Fruit fly (Drosophila melanogaster) whole organism, embryonic: Measurements from ENCODE around the gene Wbp2.

Experiments used
- ATbp ChIP-seq: fragments of 200-800 bp; sonication (Bioruptor generic); optimal IDR thresholded peaks from 2 replicates; lab custom pipeline; 2017; ENCODE audit warnings: missing biosample characterization, mild to moderate bottlenecking, missing genetic modification characterization, missing genetic modification reagents
- Ada2b ChIP-seq: fragments of 200-800 bp; sonication (Bioruptor generic); IDR thresholded peaks from 2 replicates; pipeline ENCODE4 v1.3.6; 2022; ENCODE audit warnings: missing biosample characterization, missing genetic modification characterization
- Asciz ChIP-seq: fragments of 200-800 bp; sonication (Bioruptor generic); optimal IDR thresholded peaks from 2 replicates; lab custom pipeline; 2017; ENCODE audit warnings: missing biosample characterization, mild to moderate bottlenecking, missing genetic modification characterization, missing genetic modification reagents
- BEAF-32 ChIP-seq: fragments of 200-800 bp; sonication (Bioruptor generic); optimal IDR thresholded peaks from 3 replicates; lab custom pipeline; 2017; ENCODE audit warnings: missing biosample characterization, missing genetic modification characterization, mild to moderate bottlenecking, moderate library complexity, missing genetic modification reagents
- CG10147 ChIP-seq: fragments of 200-800 bp; sonication (Bioruptor generic); optimal IDR thresholded peaks from 2 replicates; lab custom pipeline; 2019; ENCODE audit warnings: missing biosample characterization, mild to moderate bottlenecking, missing genetic modification characterization, moderate library complexity
- CG10959 ChIP-seq: fragments of 200-800 bp; sonication (Bioruptor generic); IDR thresholded peaks from 2 replicates; pipeline ENCODE4 v1.3.6; 2022; ENCODE audit warnings: missing biosample characterization, missing genetic modification characterization
- CG11085 ChIP-seq: fragments of 200-800 bp; sonication (Bioruptor generic); IDR thresholded peaks from 2 replicates; pipeline ENCODE4 v1.3.6; 2022; ENCODE audit warnings: missing biosample characterization, missing genetic modification characterization
- CG14441 ChIP-seq: fragments of 200-800 bp; sonication (Bioruptor generic); IDR thresholded peaks from 2 replicates; pipeline ENCODE4 v1.3.6; 2022; ENCODE audit warnings: missing biosample characterization, missing genetic modification characterization
- CG14667 ChIP-seq: fragments of 200-800 bp; sonication (Bioruptor generic); IDR thresholded peaks from 2 replicates; pipeline ENCODE4 v1.3.6; 2022; ENCODE audit warnings: missing biosample characterization, missing genetic modification characterization
- CG15601 ChIP-seq: fragments of 200-800 bp; sonication (Bioruptor generic); optimal IDR thresholded peaks from 3 replicates; lab custom pipeline; 2019; ENCODE audit warnings: missing biosample characterization, mild to moderate bottlenecking, missing genetic modification characterization, moderate library complexity
- CG16779 ChIP-seq: fragments of 200-800 bp; sonication (Bioruptor generic); IDR thresholded peaks from 2 replicates; pipeline ENCODE4 v1.3.6; 2022; ENCODE audit warnings: missing biosample characterization, missing genetic modification characterization
- CG17361 ChIP-seq: fragments of 200-800 bp; sonication (Bioruptor generic); IDR thresholded peaks from 3 replicates; pipeline ENCODE4 v1.3.6; 2022; ENCODE audit warnings: missing biosample characterization, missing genetic modification characterization
- CG17612 ChIP-seq: fragments of 200-800 bp; sonication (Bioruptor generic); IDR thresholded peaks from 2 replicates; pipeline ENCODE4 v1.3.6; 2022; ENCODE audit warnings: missing biosample characterization, missing genetic modification characterization
- CG2129 ChIP-seq: fragments of 200-800 bp; sonication (Bioruptor generic); IDR thresholded peaks from 2 replicates; pipeline ENCODE4 v1.3.6; 2022; ENCODE audit warnings: missing biosample characterization, missing genetic modification characterization; ENCODE audit not compliant: partially characterized antibody
- CG34422 ChIP-seq: fragments of 200-800 bp; sonication (Bioruptor generic); IDR thresholded peaks from 3 replicates; pipeline ENCODE4 v1.3.6; 2022; ENCODE audit warnings: missing biosample characterization, missing genetic modification characterization
- CG4707 ChIP-seq: fragments of 200-800 bp; sonication (Bioruptor generic); optimal IDR thresholded peaks from 2 replicates; lab custom pipeline; 2018; ENCODE audit warnings: missing biosample characterization, mild to moderate bottlenecking, missing genetic modification characterization, moderate library complexity
- CG4820 ChIP-seq: fragments of 200-800 bp; sonication (Bioruptor generic); optimal IDR thresholded peaks from 3 replicates; lab custom pipeline; 2016; ENCODE audit warnings: missing biosample characterization, missing genetic modification characterization
- CG6654 ChIP-seq: fragments of 200-800 bp; sonication (Bioruptor generic); optimal IDR thresholded peaks from 2 replicates; lab custom pipeline; 2017; ENCODE audit warnings: missing biosample characterization, mild to moderate bottlenecking, missing genetic modification characterization
- CG7372 ChIP-seq: fragments of 200-800 bp; sonication (Bioruptor generic); IDR thresholded peaks from 2 replicates; pipeline ENCODE4 v1.3.6; 2022; ENCODE audit warnings: missing biosample characterization, missing genetic modification characterization
- CG7928 ChIP-seq: fragments of 200-800 bp; sonication (Bioruptor generic); optimal IDR thresholded peaks from 2 replicates; lab custom pipeline; 2017; ENCODE audit warnings: missing biosample characterization, mild to moderate bottlenecking, missing genetic modification characterization
- CG7987 ChIP-seq: fragments of 200-800 bp; sonication (Bioruptor generic); optimal IDR thresholded peaks from 2 replicates; lab custom pipeline; 2018; ENCODE audit warnings: missing biosample characterization, mild to moderate bottlenecking, missing genetic modification characterization, moderate library complexity
- CkIIα-i1 ChIP-seq: fragments of 200-800 bp; sonication (Bioruptor generic); IDR thresholded peaks from 2 replicates; pipeline ENCODE4 v1.3.6; 2022; ENCODE audit warnings: missing biosample characterization, missing genetic modification characterization
- CrebB ChIP-seq: fragments of 200-800 bp; sonication (Bioruptor generic); optimal IDR thresholded peaks from 3 replicates; lab custom pipeline; 2018; ENCODE audit warnings: missing biosample characterization, mild to moderate bottlenecking, missing genetic modification characterization
- Dad ChIP-seq: fragments of 200-800 bp; sonication (Bioruptor generic); optimal IDR thresholded peaks from 3 replicates; lab custom pipeline; 2016; ENCODE audit warnings: missing biosample characterization, missing genetic modification characterization
- Dbx ChIP-seq: fragments of 200-800 bp; sonication (Bioruptor generic); IDR thresholded peaks from 3 replicates; pipeline ENCODE4 v1.3.6; 2022; ENCODE audit warnings: missing biosample characterization, missing genetic modification characterization
- Ets97D ChIP-seq: fragments of 200-800 bp; sonication (Bioruptor generic); optimal IDR thresholded peaks from 3 replicates; lab custom pipeline; 2016; ENCODE audit warnings: missing biosample characterization, missing genetic modification characterization
- Gug ChIP-seq: fragments of 200-800 bp; sonication (Bioruptor generic); IDR thresholded peaks from 4 replicates; pipeline ENCODE4 v1.3.6; 2022; ENCODE audit warnings: missing biosample characterization, missing genetic modification characterization
- H2.0 ChIP-seq: fragments of 200-800 bp; sonication (Bioruptor generic); IDR thresholded peaks from 2 replicates; pipeline ENCODE4 v1.3.6; 2022; ENCODE audit warnings: missing biosample characterization, missing genetic modification characterization
- Hey ChIP-seq: fragments of 200-800 bp; sonication (Bioruptor generic); optimal IDR thresholded peaks from 3 replicates; lab custom pipeline; 2018; ENCODE audit warnings: missing biosample characterization, mild to moderate bottlenecking, missing genetic modification characterization
- Kr ChIP-seq: fragments of 200-800 bp; sonication (Bioruptor generic); optimal IDR thresholded peaks from 2 replicates; lab custom pipeline; 2017; ENCODE audit warnings: missing biosample characterization, mild to moderate bottlenecking, missing genetic modification characterization
- MBD-R2 ChIP-seq: fragments of 200-800 bp; sonication (Bioruptor generic); IDR thresholded peaks from 2 replicates; pipeline ENCODE4 v1.3.6; 2022; ENCODE audit warnings: missing biosample characterization, missing genetic modification characterization
- Mrtf ChIP-seq: fragments of 200-800 bp; sonication (Bioruptor generic); IDR thresholded peaks from 3 replicates; pipeline ENCODE4 v1.3.6; 2022; ENCODE audit warnings: missing biosample characterization, missing genetic modification characterization
- NFAT ChIP-seq: fragments of 200-800 bp; sonication (Bioruptor generic); IDR thresholded peaks from 2 replicates; pipeline ENCODE4 v1.3.6; 2022; ENCODE audit warnings: missing biosample characterization, missing genetic modification characterization
- Ssrp ChIP-seq: fragments of 200-800 bp; sonication (Bioruptor generic); optimal IDR thresholded peaks from 2 replicates; lab custom pipeline; 2018; ENCODE audit warnings: missing biosample characterization, mild to moderate bottlenecking, missing genetic modification characterization, moderate library complexity
- Xrp1 ChIP-seq: fragments of 200-800 bp; sonication (Bioruptor generic); IDR thresholded peaks from 2 replicates; pipeline ENCODE4 v1.3.6; 2022; ENCODE audit warnings: missing biosample characterization, missing genetic modification characterization
- bab2 ChIP-seq: fragments of 200-800 bp; sonication (Bioruptor generic); optimal IDR thresholded peaks from 2 replicates; lab custom pipeline; 2016; ENCODE audit warnings: missing biosample characterization, missing genetic modification characterization
- br ChIP-seq: fragments of >200 bp; optimal IDR thresholded peaks from 2 replicates; lab custom pipeline; 2017
- cwo ChIP-seq: fragments of 200-800 bp; sonication (Bioruptor generic); optimal IDR thresholded peaks from 3 replicates; lab custom pipeline; 2017; ENCODE audit warnings: missing biosample characterization, missing genetic modification characterization, mild to moderate bottlenecking, moderate library complexity, missing genetic modification reagents
- eyg ChIP-seq: fragments of 200-800 bp; sonication (Bioruptor generic); optimal IDR thresholded peaks from 3 replicates; lab custom pipeline; 2016; ENCODE audit warnings: missing biosample characterization, missing genetic modification characterization
- fd96Cb ChIP-seq: fragments of 200-800 bp; sonication (Bioruptor generic); optimal IDR thresholded peaks from 2 replicates; lab custom pipeline; 2018; ENCODE audit warnings: missing biosample characterization, mild to moderate bottlenecking, missing genetic modification characterization, moderate library complexity
- knrl ChIP-seq: fragments of 200-800 bp; sonication (Bioruptor generic); IDR thresholded peaks from 3 replicates; pipeline ENCODE4 v1.3.6; 2022; ENCODE audit warnings: missing biosample characterization, missing genetic modification characterization; ENCODE audit not compliant: partially characterized antibody
- mirr ChIP-seq: fragments of 200-800 bp; sonication (Bioruptor generic); optimal IDR thresholded peaks from 3 replicates; lab custom pipeline; 2018; ENCODE audit warnings: missing biosample characterization, mild to moderate bottlenecking, missing genetic modification characterization
- nerfin-1 ChIP-seq: fragments of 200-800 bp; sonication (Bioruptor generic); optimal IDR thresholded peaks from 3 replicates; lab custom pipeline; 2019; ENCODE audit warnings: missing biosample characterization, mild to moderate bottlenecking, missing genetic modification characterization, moderate library complexity
- nmo ChIP-seq: fragments of 200-800 bp; sonication (Bioruptor generic); optimal IDR thresholded peaks from 2 replicates; lab custom pipeline; 2018; ENCODE audit warnings: missing biosample characterization, mild to moderate bottlenecking, missing genetic modification characterization, moderate library complexity
- phol ChIP-seq: fragments of 200-800 bp; sonication (Bioruptor generic); optimal IDR thresholded peaks from 3 replicates; lab custom pipeline; 2018; ENCODE audit warnings: missing biosample characterization, mild to moderate bottlenecking, missing genetic modification characterization, moderate library complexity
- row ChIP-seq: fragments of 200-800 bp; sonication (Bioruptor generic); IDR thresholded peaks from 3 replicates; pipeline ENCODE4 v1.3.6; 2022; ENCODE audit warnings: missing biosample characterization, missing genetic modification characterization
- sd ChIP-seq: fragments of 200-800 bp; sonication (Bioruptor generic); optimal IDR thresholded peaks from 3 replicates; lab custom pipeline; 2018; ENCODE audit warnings: missing biosample characterization, mild to moderate bottlenecking, missing genetic modification characterization, moderate library complexity
- stwl ChIP-seq: fragments of 200-800 bp; sonication (Bioruptor generic); optimal IDR thresholded peaks from 3 replicates; lab custom pipeline; 2018; ENCODE audit warnings: missing biosample characterization, mild to moderate bottlenecking, missing genetic modification characterization, moderate library complexity
- trh ChIP-seq: fragments of 200-800 bp; sonication (Bioruptor generic); optimal IDR thresholded peaks from 2 replicates; lab custom pipeline; 2016; ENCODE audit warnings: missing biosample characterization, missing genetic modification characterization
- zen ChIP-seq: fragments of 200-800 bp; sonication (Bioruptor generic); optimal IDR thresholded peaks from 3 replicates; lab custom pipeline; 2018; ENCODE audit warnings: missing biosample characterization, mild to moderate bottlenecking, missing genetic modification characterization, moderate library complexity

Gene Wbp2

dm6 chr3L:12831290-12831952, 18.5 kb upstream of the Wbp2 start (continued):
- TF ChIP-seq CG10959 (GFP tag; lab: Robert Waterston, UW) (no peak), CG11085 (GFP tag; lab: Robert Waterston, UW) (no peak), CkIIα-i1 (GFP tag; lab: Robert Waterston, UW) (no peak), CG2129 (GFP tag; lab: Robert Waterston, UW) (no peak), Gug (GFP tag; lab: Robert Waterston, UW) (no peak), CG15601 (tag; lab: Kevin White, UChicago) (no peak), Kr (GFP tag; lab: Kevin White, UChicago) (no peak), nmo (GFP tag; lab: Kevin White, UChicago) (peak; percentile 53), CG10147 (peak; percentile 25), CG6654 (GFP tag; lab: Kevin White, UChicago) (peak; percentile 34), Xrp1 (GFP tag; lab: Robert Waterston, UW) (peak; percentile 70; the same call in 1 of the 2 replicates), Hey (tag; lab: Kevin White, UChicago) (no peak), CG14441 (GFP tag; lab: Robert Waterston, UW) (peak; percentile 61), CG14667 (GFP tag; lab: Robert Waterston, UW) (no peak), Ada2b (GFP tag; lab: Robert Waterston, UW) (peak; percentile 66), Asciz (GFP tag; lab: Kevin White, UChicago) (peak; percentile 49), CG7372 (GFP tag; lab: Robert Waterston, UW) (0 out of 2 replicates have a peak, but pooled peaks have one; percentile 42), CG17612 (GFP tag; lab: Robert Waterston, UW) (no peak), knrl (GFP tag; lab: Robert Waterston, UW) (no peak), NFAT (no peak), Dbx (GFP tag; lab: Robert Waterston, UW) (no peak), Mrtf (GFP tag; lab: Robert Waterston, UW) (no peak), nerfin-1 (tag; lab: Kevin White, UChicago) (no peak), trh (GFP tag; lab: Kevin White, UChicago) (no peak), BEAF-32 (GFP tag; lab: Kevin White, UChicago) (no peak), H2.0 (GFP tag; lab: Robert Waterston, UW) (peak; percentile 58), Dad (GFP tag; lab: Kevin White, UChicago) (no peak), bab2 (GFP tag; lab: Kevin White, UChicago) (peak; percentile 53), CrebB (no peak), CG17361 (peak; percentile 69), row (GFP tag; lab: Robert Waterston, UW) (peak; percentile 55), CG7987 (GFP tag; lab: Kevin White, UChicago) (no peak), CG4707 (no peak), eyg (GFP tag; lab: Kevin White, UChicago) (peak; percentile 18), stwl (tag; lab: Kevin White, UChicago) (no peak), CG4820 (GFP tag; lab: Kevin White, UChicago) (peak; percentile 22), CG16779 (no peak), fd96Cb (tag; lab: Kevin White, UChicago) (peak; percentile 13), MBD-R2 (GFP tag; lab: Robert Waterston, UW) (no peak), ATbp (GFP tag; lab: Kevin White, UChicago) (no peak), Ets97D (GFP tag; lab: Kevin White, UChicago) (no peak), sd (no peak), mirr (GFP tag; lab: Kevin White, UChicago) (no peak), zen (no peak), cwo (GFP tag; lab: Kevin White, UChicago) (peak; percentile 39), Ssrp (tag; lab: Kevin White, UChicago) (peak; percentile 43), phol (peak; percentile 50), CG34422 (GFP tag; lab: Robert Waterston, UW) (0 out of 3 replicates have a peak, but pooled peaks have one; percentile 21), CG7928 (no peak), br (lab: Kevin White, UChicago) (no peak)
